Worm (Caenorhabditis elegans) whole organism, L1 larva: ENCODE measurements around the gene gcy-14.

Source experiments
- C04F5.9 ChIP-seq: sonication (generic microtip); optimal IDR thresholded peaks from 2 replicates; lab custom pipeline; 2016; ENCODE audit warnings: missing genetic modification characterization, missing compliant biosample characterization
- C34B4.2 ChIP-seq: sonication (generic microtip); optimal IDR thresholded peaks from 2 replicates; lab custom pipeline; 2017; ENCODE audit warnings: mild to moderate bottlenecking, missing genetic modification characterization, missing compliant biosample characterization
- F16B12.6 ChIP-seq: fragments of 150-350 bp; optimal IDR thresholded peaks from 2 replicates; lab custom pipeline; 2014; ENCODE audit warnings: missing biosample characterization, missing genetic modification characterization
- aha-1 ChIP-seq: fragments of 150-350 bp; optimal IDR thresholded peaks from 2 replicates; lab custom pipeline; 2014; ENCODE audit warnings: missing biosample characterization, missing genetic modification characterization
- aly-2 ChIP-seq: fragments of 150-350 bp; optimal IDR thresholded peaks from 2 replicates; lab custom pipeline; 2014; ENCODE audit warnings: missing biosample characterization, missing genetic modification characterization
- ama-1 ChIP-seq: fragments of 150-350 bp; optimal IDR thresholded peaks from 2 replicates; lab custom pipeline; 2014
- ceh-63 ChIP-seq: fragments of 200-800 bp; sonication (Bioruptor generic); optimal IDR thresholded peaks from 2 replicates; lab custom pipeline; 2018; ENCODE audit warnings: mild to moderate bottlenecking, missing genetic modification characterization, missing compliant biosample characterization
- ceh-8 ChIP-seq: fragments of 200-800 bp; sonication (Bioruptor generic); optimal IDR thresholded peaks from 2 replicates; lab custom pipeline; 2018; ENCODE audit warnings: mild to moderate bottlenecking, missing genetic modification characterization, moderate library complexity, missing compliant biosample characterization
- ceh-82 ChIP-seq, 3 experiments: fragments of 150-350 bp in 1 of 3; sonication (generic microtip) in 2 of 3; optimal IDR thresholded peaks; 2 replicates each; lab custom pipeline; 2014 to 2017; ENCODE audit warnings: missing biosample characterization in 3 of 3, missing genetic modification characterization in 3 of 3
- ceh-90 ChIP-seq: sonication (generic microtip); optimal IDR thresholded peaks from 2 replicates; lab custom pipeline; 2016; ENCODE audit warnings: missing genetic modification characterization, missing compliant biosample characterization
- dpl-1 ChIP-seq, 3 experiments: fragments of 150-350 bp in 2 of 3; sonication (generic microtip) in 1 of 3; optimal IDR thresholded peaks; 2 replicates each; lab custom pipeline; 2014 to 2017; ENCODE audit warnings: missing biosample characterization in 3 of 3, missing genetic modification characterization in 3 of 3, missing genetic modification reagents in 3 of 3
- efl-1 ChIP-seq, 4 experiments: fragments of 150-350 bp; optimal IDR thresholded peaks in 3 of 4; peaks in 1 of 4; 1 replicate in 1 of 4; 2 replicates in 3 of 4; lab custom pipeline; 2014; ENCODE audit warnings: missing biosample characterization in 2 of 4, missing genetic modification characterization in 2 of 4, missing genetic modification reagents in 2 of 4
- efl-3 ChIP-seq: fragments of 200-800 bp; sonication (Bioruptor generic); optimal IDR thresholded peaks from 2 replicates; lab custom pipeline; 2018; ENCODE audit warnings: mild to moderate bottlenecking, missing genetic modification characterization, missing compliant biosample characterization
- egl-13 ChIP-seq: sonication (generic microtip); optimal IDR thresholded peaks from 2 replicates; lab custom pipeline; 2016; ENCODE audit warnings: missing genotype, missing genetic modification reagents, missing genetic modification characterization, missing compliant biosample characterization
- elt-2 ChIP-seq: sonication (generic microtip); optimal IDR thresholded peaks from 2 replicates; lab custom pipeline; 2016; ENCODE audit warnings: missing genetic modification characterization, mild to moderate bottlenecking, inconsistent platforms, missing compliant biosample characterization, missing genetic modification reagents
- ets-5 ChIP-seq: fragments of 200-800 bp; sonication (Bioruptor generic); IDR thresholded peaks from 2 replicates; pipeline ENCODE4 v1.3.6; 2022; ENCODE audit warnings: missing genetic modification characterization, missing compliant biosample characterization
- fkh-8 ChIP-seq: sonication (generic microtip); optimal IDR thresholded peaks from 2 replicates; lab custom pipeline; 2016; ENCODE audit warnings: mild to moderate bottlenecking, missing genetic modification characterization, missing compliant biosample characterization
- grh-1 ChIP-seq: fragments of 200-800 bp; sonication (Bioruptor generic); IDR thresholded peaks from 2 replicates; pipeline ENCODE4 v1.3.6; 2022; ENCODE audit warnings: missing genetic modification reagents, missing genetic modification characterization, missing compliant biosample characterization
- hpl-2 ChIP-seq: fragments of 150-350 bp; optimal IDR thresholded peaks from 2 replicates; lab custom pipeline; 2014; ENCODE audit warnings: missing biosample characterization, missing genetic modification reagents, missing genetic modification characterization
- irx-1 ChIP-seq: sonication (generic microtip); optimal IDR thresholded peaks from 2 replicates; lab custom pipeline; 2016; ENCODE audit warnings: missing genetic modification characterization, missing compliant biosample characterization
- isw-1 ChIP-seq: fragments of 200-800 bp; sonication (Bioruptor generic); IDR thresholded peaks from 2 replicates; pipeline ENCODE4 v1.3.6; 2022; ENCODE audit warnings: missing genetic modification characterization, missing compliant biosample characterization
- lin-13 ChIP-seq: fragments of 150-350 bp; optimal IDR thresholded peaks from 2 replicates; lab custom pipeline; 2014; ENCODE audit warnings: missing biosample characterization, missing genetic modification reagents, missing genetic modification characterization
- lsy-2 ChIP-seq, 2 experiments: fragments of 150-350 bp; optimal IDR thresholded peaks; 2 replicates each; lab custom pipeline; 2014; ENCODE audit warnings: missing biosample characterization in 2 of 2, missing genetic modification characterization in 2 of 2
- mdl-1 ChIP-seq, 2 experiments: fragments of 150-350 bp; optimal IDR thresholded peaks; 2 replicates each; lab custom pipeline; 2014 to 2017; ENCODE audit warnings: missing biosample characterization in 2 of 2, missing genetic modification characterization in 2 of 2, inconsistent platforms in 1 of 2
- mef-2 ChIP-seq: fragments of 150-350 bp; optimal IDR thresholded peaks from 2 replicates; lab custom pipeline; 2014; ENCODE audit warnings: missing biosample characterization, missing genetic modification characterization
- mep-1 ChIP-seq: fragments of 150-350 bp; optimal IDR thresholded peaks from 2 replicates; lab custom pipeline; 2014; ENCODE audit warnings: missing biosample characterization, missing genetic modification characterization
- nhr-12 ChIP-seq: sonication (generic microtip); optimal IDR thresholded peaks from 2 replicates; lab custom pipeline; 2017; ENCODE audit warnings: missing biosample characterization, missing genetic modification characterization
- nhr-19 ChIP-seq: fragments of 200-800 bp; sonication (Bioruptor generic); conservative IDR thresholded peaks from 2 replicates; pipeline ENCODE4 v1.3.6; 2022; ENCODE audit warnings: missing genetic modification characterization, missing compliant biosample characterization
- nhr-20 ChIP-seq: sonication (generic microtip); optimal IDR thresholded peaks from 2 replicates; lab custom pipeline; 2016; ENCODE audit warnings: mild to moderate bottlenecking, missing genetic modification characterization, missing compliant biosample characterization
- nhr-237 ChIP-seq: fragments of 150-350 bp; optimal IDR thresholded peaks from 2 replicates; lab custom pipeline; 2014; ENCODE audit warnings: missing biosample characterization, missing genetic modification characterization
- nhr-28 ChIP-seq: fragments of 150-350 bp; optimal IDR thresholded peaks from 2 replicates; lab custom pipeline; 2014; ENCODE audit warnings: missing biosample characterization, missing genetic modification characterization
- nhr-84 ChIP-seq: sonication (generic microtip); optimal IDR thresholded peaks from 2 replicates; lab custom pipeline; 2017; ENCODE audit warnings: missing biosample characterization, missing genetic modification characterization
- nhr-85 ChIP-seq: sonication (generic microtip); peaks from one replicate; lab custom pipeline; 2016; ENCODE audit warnings: missing genetic modification characterization, inconsistent platforms, missing compliant biosample characterization
- nhr-90 ChIP-seq: sonication (generic microtip); optimal IDR thresholded peaks from 2 replicates; lab custom pipeline; 2016; ENCODE audit warnings: mild to moderate bottlenecking, missing genetic modification characterization, missing compliant biosample characterization; ENCODE audit not compliant: poor library complexity
- pax-3 ChIP-seq: fragments of 200-800 bp; sonication (Bioruptor generic); optimal IDR thresholded peaks from 2 replicates; lab custom pipeline; 2018; ENCODE audit warnings: mild to moderate bottlenecking, missing genetic modification characterization, moderate library complexity, missing compliant biosample characterization
- pqm-1 ChIP-seq: sonication (generic microtip); optimal IDR thresholded peaks from 3 replicates; lab custom pipeline; 2017; ENCODE audit warnings: missing biosample characterization, missing genetic modification characterization
- snpc-4 ChIP-seq: fragments of 150-350 bp; optimal IDR thresholded peaks from 2 replicates; lab custom pipeline; 2014; ENCODE audit warnings: missing biosample characterization, missing genetic modification characterization
- snu-23 ChIP-seq: sonication (generic microtip); optimal IDR thresholded peaks from 2 replicates; lab custom pipeline; 2016; ENCODE audit warnings: missing genetic modification characterization, missing compliant biosample characterization
- sox-4 ChIP-seq: sonication (generic microtip); optimal IDR thresholded peaks from 2 replicates; lab custom pipeline; 2016; ENCODE audit warnings: missing genetic modification characterization, missing compliant biosample characterization
- sup-37 ChIP-seq: fragments of 200-800 bp; sonication (Bioruptor generic); optimal IDR thresholded peaks from 2 replicates; lab custom pipeline; 2018; ENCODE audit warnings: mild to moderate bottlenecking, missing genetic modification characterization, missing compliant biosample characterization
- swsn-7 ChIP-seq: sonication (generic microtip); optimal IDR thresholded peaks from 2 replicates; lab custom pipeline; 2016; ENCODE audit warnings: missing genetic modification characterization, missing compliant biosample characterization
- tbx-2 ChIP-seq: sonication (generic microtip); optimal IDR thresholded peaks from 2 replicates; lab custom pipeline; 2016; ENCODE audit warnings: missing genetic modification characterization, missing compliant biosample characterization
- unc-62 ChIP-seq: fragments of 150-350 bp; optimal IDR thresholded peaks from 2 replicates; lab custom pipeline; 2014; ENCODE audit warnings: missing biosample characterization, missing genetic modification reagents, missing genetic modification characterization
- unc-98 ChIP-seq: fragments of 200-800 bp; sonication (Bioruptor generic); IDR thresholded peaks from 2 replicates; pipeline ENCODE4 v1.3.6; 2022; ENCODE audit warnings: missing genetic modification characterization, missing compliant biosample characterization
- vab-15 ChIP-seq: sonication (generic microtip); optimal IDR thresholded peaks from 2 replicates; lab custom pipeline; 2017; ENCODE audit warnings: missing genotype, mild to moderate bottlenecking, missing genetic modification characterization, missing compliant biosample characterization
- zag-1 ChIP-seq: fragments of 150-350 bp; optimal IDR thresholded peaks from 2 replicates; lab custom pipeline; 2014; ENCODE audit warnings: missing biosample characterization, missing genetic modification characterization
- zip-4 ChIP-seq: fragments of 200-800 bp; sonication (Bioruptor generic); optimal IDR thresholded peaks from 2 replicates; lab custom pipeline; 2018; ENCODE audit warnings: mild to moderate bottlenecking, missing genetic modification characterization, moderate library complexity, missing compliant biosample characterization
- ztf-4 ChIP-seq: fragments of 150-350 bp; optimal IDR thresholded peaks from 2 replicates; lab custom pipeline; 2014; ENCODE audit warnings: missing biosample characterization, missing genetic modification characterization

The gcy-14 gene

DNA sequence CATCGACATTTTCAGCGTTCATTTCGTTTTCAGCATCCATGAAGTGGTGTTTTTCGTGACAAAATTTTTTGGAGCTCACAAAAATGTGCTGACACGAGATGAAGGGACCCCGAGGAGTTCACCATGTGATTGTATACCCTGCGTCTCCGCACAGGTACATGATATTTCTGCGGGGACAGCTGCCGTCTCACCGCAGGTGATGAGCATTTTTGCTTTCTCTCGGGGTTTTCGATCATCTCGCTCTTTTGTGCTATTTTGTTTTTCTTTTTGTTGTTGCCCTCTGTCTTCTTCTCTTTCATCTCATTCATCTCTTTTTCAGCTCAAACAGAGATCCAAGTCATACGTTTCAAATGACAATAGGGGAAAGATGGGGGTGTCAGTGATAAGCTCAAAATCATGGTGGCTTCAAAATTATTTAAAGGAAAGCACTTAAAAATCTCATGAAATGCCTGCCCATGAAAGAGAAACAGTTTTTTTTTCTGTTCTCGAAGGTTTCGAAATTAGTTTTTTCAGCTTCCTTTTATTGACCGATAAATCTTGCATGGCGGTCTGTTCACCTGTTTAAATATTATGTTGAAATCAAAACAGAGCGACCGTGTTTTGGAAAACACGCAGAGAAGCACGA lies 20.7 kb downstream of the gcy-14 start, which contains the start of gene ret-1 (continued):
- TF ChIP-seq ztf-4 (tag; lab: Kevin White, UChicago) (no peak), egl-13 (tag; lab: Kevin White, UChicago) (no peak), pax-3 (tag; lab: Kevin White, UChicago) (no peak), C34B4.2 (tag; lab: Kevin White, UChicago) (no peak), C04F5.9 (tag; lab: Kevin White, UChicago) (no peak), hpl-2 (GFP tag; lab: Kevin White, UChicago) (no peak), elt-2 (tag; lab: Kevin White, UChicago) (no peak), nhr-19 (GFP tag; lab: Robert Waterston, UW) (peak; percentile 80), mep-1 (tag; lab: Kevin White, UChicago) (peak; percentile 44), nhr-28 (tag; lab: Kevin White, UChicago) (no peak), ceh-90 (no peak), aha-1 (no peak), zag-1 (no peak), grh-1 (GFP tag; lab: Robert Waterston, UW) (no peak), unc-98 (GFP tag; lab: Robert Waterston, UW) (no peak), ceh-8 (GFP tag; lab: Kevin White, UChicago) (no peak), efl-1 (optimal IDR thresholded peaks at IDR 0.05; lab: Kevin White, UChicago) (peak; percentile 16 to 45), efl-1 (GFP tag; optimal IDR thresholded peaks at IDR 0.05 in 1 of 2; lab: Kevin White, UChicago) (peak in 1 of 2 experiments; percentile 88), isw-1 (GFP tag; lab: Robert Waterston, UW) (no peak), tbx-2 (tag; lab: Kevin White, UChicago) (peak; percentile 31), nhr-85 (tag; lab: Kevin White, UChicago) (no peak), F16B12.6 (tag; lab: Kevin White, UChicago) (no peak), vab-15 (tag; lab: Kevin White, UChicago) (no peak), aly-2 (tag; lab: Kevin White, UChicago) (no peak), ceh-63 (GFP tag; lab: Kevin White, UChicago) (no peak), mef-2 (tag; lab: Kevin White, UChicago) (no peak), nhr-90 (tag; lab: Kevin White, UChicago) (no peak), efl-3 (GFP tag; lab: Kevin White, UChicago) (no peak), pqm-1 (tag; lab: Kevin White, UChicago) (no peak), sox-4 (tag; lab: Kevin White, UChicago) (no peak), swsn-7 (peak; percentile 29), ama-1 (lab: Kevin White, UChicago) (no peak), irx-1 (no peak)

DNA sequence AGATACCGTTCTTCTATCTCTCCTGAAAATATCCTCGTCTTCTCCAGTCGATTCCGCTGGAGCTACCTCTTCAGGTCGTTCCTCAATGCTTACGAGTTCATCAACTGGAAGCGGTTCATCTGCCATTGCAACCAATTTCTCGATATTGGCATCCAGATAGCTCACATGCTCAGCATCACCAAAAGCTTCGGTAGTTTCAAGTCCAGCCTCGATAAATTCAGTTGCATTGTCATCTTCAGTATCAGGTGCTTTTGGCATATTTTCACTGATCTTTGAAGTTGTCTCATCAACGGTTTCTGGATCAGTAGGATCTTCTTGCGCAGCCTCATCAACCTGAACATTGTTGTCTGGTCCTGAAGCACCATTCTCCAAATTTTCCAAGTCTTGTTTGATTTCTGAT lies 26.4 kb downstream of the gcy-14 start:
- TF ChIP-seq ets-5 (no peak), zip-4 (no peak), nhr-12 (tag; lab: Kevin White, UChicago) (no peak), nhr-85 (tag; lab: Kevin White, UChicago) (no peak), vab-15 (tag; lab: Kevin White, UChicago) (no peak), lsy-2 (tag; optimal IDR thresholded peaks at IDR 0.05; lab: Kevin White, UChicago) (no peak), unc-62 (GFP tag; lab: Kevin White, UChicago) (no peak), mdl-1 (tag; optimal IDR thresholded peaks at IDR 0.05; lab: Kevin White, UChicago) (no peak), ceh-63 (GFP tag; lab: Kevin White, UChicago) (no peak), nhr-84 (no peak), ceh-8 (GFP tag; lab: Kevin White, UChicago) (no peak), egl-13 (tag; lab: Kevin White, UChicago) (no peak), lin-13 (no peak)

DNA sequence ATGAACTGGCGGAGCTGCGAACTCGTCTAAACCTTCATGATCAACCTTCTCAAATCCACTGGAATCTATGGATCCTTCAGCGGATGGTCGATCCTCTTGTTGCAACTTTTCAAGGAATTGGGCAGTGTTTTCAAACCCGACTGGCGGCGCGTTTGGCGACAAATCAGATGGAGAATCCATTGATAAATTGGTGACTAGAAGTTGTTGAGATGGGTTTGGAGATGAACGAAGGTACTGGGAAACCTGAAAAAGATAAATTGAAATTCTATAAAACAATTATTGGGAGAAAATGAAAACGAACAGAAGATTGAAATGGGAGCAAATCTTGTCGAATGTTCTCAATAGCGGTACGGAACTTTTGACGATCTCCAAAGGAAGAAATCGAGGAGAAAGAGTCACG lies 30.0 kb downstream of the gcy-14 start:
- TF ChIP-seq dpl-1 (GFP tag; optimal IDR thresholded peaks at IDR 0.05; lab: Kevin White, UChicago) (no peak), mdl-1 (tag; optimal IDR thresholded peaks at IDR 0.05; lab: Kevin White, UChicago) (no peak), aha-1 (no peak), sup-37 (GFP tag; lab: Kevin White, UChicago) (no peak), ceh-63 (GFP tag; lab: Kevin White, UChicago) (no peak), snpc-4 (no peak), snu-23 (no peak), elt-2 (tag; lab: Kevin White, UChicago) (no peak), nhr-237 (no peak), nhr-20 (tag; lab: Kevin White, UChicago) (no peak), ceh-82 (tag; optimal IDR thresholded peaks at IDR 0.05; lab: Kevin White, UChicago) (no peak), nhr-84 (no peak), fkh-8 (tag; lab: Kevin White, UChicago) (no peak), nhr-19 (GFP tag; lab: Robert Waterston, UW) (no peak)
